Fruit fly (Drosophila melanogaster): ENCODE measurements around the gene CG15628.
A peak's percentile ranks its signal among the peaks of the same experiment; 100 is the strongest.

CG15628 gene

DNA sequence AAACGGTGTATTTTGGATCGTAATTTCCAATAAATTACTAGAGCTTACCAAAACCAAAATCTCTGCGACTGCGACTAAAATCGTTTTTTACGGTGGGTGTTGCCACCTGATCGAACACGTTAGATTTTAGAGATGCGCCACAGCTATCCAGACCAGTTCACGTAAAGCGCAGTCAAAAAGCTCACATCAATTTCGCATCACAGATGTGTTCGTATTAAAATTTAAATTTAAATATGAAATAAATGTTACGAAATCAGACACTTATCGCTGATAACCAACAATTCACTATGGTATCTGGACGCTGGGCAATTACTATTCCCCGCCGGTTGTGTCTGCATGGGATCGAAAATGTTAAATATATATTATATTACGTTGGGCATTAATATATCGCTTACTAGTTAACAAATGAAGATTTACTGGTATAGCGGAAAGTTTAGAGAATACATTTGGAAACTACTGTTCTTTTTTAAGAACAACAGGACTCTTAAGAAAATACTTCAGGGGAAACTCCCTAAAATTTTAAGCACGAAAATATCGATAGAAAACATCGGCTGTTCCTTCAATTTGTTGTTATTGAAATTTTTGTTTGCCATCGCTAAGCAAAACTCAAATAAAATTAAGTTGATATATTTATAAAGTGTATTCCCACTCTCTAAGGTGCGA is 25.7 kb downstream of the CG15628 start, which contains the start of the genes mxt and CG11927 (continued):
- no peak for TF ChIP-seq CG16815 (GFP tag; optimal IDR thresholded peaks at IDR 0.05)
- TF ChIP-seq chn (GFP tag; optimal IDR thresholded peaks at IDR 0.05): peak; percentile 52
- no peak for TF ChIP-seq corto (GFP tag; optimal IDR thresholded peaks at IDR 0.05)
- no peak for TF ChIP-seq CG10462 (GFP tag; optimal IDR thresholded peaks at IDR 0.05)
- TF ChIP-seq CG6272 (GFP tag; IDR thresholded peaks at IDR 0.05): peak; percentile 55; the same call in 1 of the 2 replicates
- TF ChIP-seq CG30020 (tag; optimal IDR thresholded peaks at IDR 0.05): peak; percentile 44
- peak; percentile 44; the same call in 1 of the 2 replicates for TF ChIP-seq vvl (GFP tag; IDR thresholded peaks at IDR 0.05)
- peak; percentile 76; the same call in 2 of the 3 replicates for TF ChIP-seq HLH4C (GFP tag; IDR thresholded peaks at IDR 0.05; ENCODE audit: partially characterized antibody)
- TF ChIP-seq CG10979 (tag; optimal IDR thresholded peaks at IDR 0.05): no peak
- no peak for TF ChIP-seq sima (GFP tag; optimal IDR thresholded peaks at IDR 0.05)
- TF ChIP-seq ac (GFP tag; optimal IDR thresholded peaks at IDR 0.05): no peak
- no peak for TF ChIP-seq Side (GFP tag; optimal IDR thresholded peaks at IDR 0.05)
- no peak for TF ChIP-seq HLHmδ (GFP tag; optimal IDR thresholded peaks at IDR 0.05)
- no peak for TF ChIP-seq CG8765 (GFP tag; IDR thresholded peaks at IDR 0.05)
- TF ChIP-seq CG2678 (tag; optimal IDR thresholded peaks at IDR 0.05): no peak
- TF ChIP-seq ERR (GFP tag; optimal IDR thresholded peaks at IDR 0.05): no peak
- TF ChIP-seq CG6654 (GFP tag; optimal IDR thresholded peaks at IDR 0.05): no peak
- peak; percentile 55 for TF ChIP-seq CG9817 (tag; optimal IDR thresholded peaks at IDR 0.05)
- no peak for TF ChIP-seq CG8359 (GFP tag; optimal IDR thresholded peaks at IDR 0.05; ENCODE audit: borderline replicate concordance)
- peak; percentile 40; the same call in 1 of the 3 replicates for TF ChIP-seq Optix (GFP tag; IDR thresholded peaks at IDR 0.05)
- TF ChIP-seq chm (GFP tag; IDR thresholded peaks at IDR 0.05): no peak; the same call in 1 of the 2 replicates
- TF ChIP-seq Bgb (GFP tag; IDR thresholded peaks at IDR 0.05; ENCODE audit: partially characterized antibody): peak; percentile 90
- no peak for TF ChIP-seq sim (GFP tag; IDR thresholded peaks at IDR 0.05)
- TF ChIP-seq Myb (GFP tag; optimal IDR thresholded peaks at IDR 0.05): peak; percentile 44
- TF ChIP-seq aop (GFP tag; IDR thresholded peaks at IDR 0.05): no peak
- TF ChIP-seq CG15601 (tag; optimal IDR thresholded peaks at IDR 0.05): peak; percentile 10
- no peak for TF ChIP-seq Dbx (GFP tag; IDR thresholded peaks at IDR 0.05)
- peak; percentile 38 for TF ChIP-seq CG10654 (GFP tag; optimal IDR thresholded peaks at IDR 0.05)
- TF ChIP-seq mirr (GFP tag; optimal IDR thresholded peaks at IDR 0.05): no peak
- TF ChIP-seq CG7928 (GFP tag; optimal IDR thresholded peaks at IDR 0.05): no peak
- no peak for TF ChIP-seq abd-A (tag; optimal IDR thresholded peaks at IDR 0.05)
- no peak for TF ChIP-seq oc (tag; optimal IDR thresholded peaks at IDR 0.05)
- TF ChIP-seq CG6791 (GFP tag; IDR thresholded peaks at IDR 0.05; ENCODE audit: partially characterized antibody): peak; percentile 82
- TF ChIP-seq CG2712 (tag; optimal IDR thresholded peaks at IDR 0.05): peak; percentile 37
- TF ChIP-seq CG14860 (GFP tag; IDR thresholded peaks at IDR 0.05; ENCODE audit: partially characterized antibody): peak; percentile 78
- peak; percentile 53 for TF ChIP-seq CG11247 (GFP tag; IDR thresholded peaks at IDR 0.05)
- peak; percentile 7 for TF ChIP-seq CG12942 (GFP tag; optimal IDR thresholded peaks at IDR 0.05)
- peak; percentile 81 for TF ChIP-seq vnd (GFP tag; IDR thresholded peaks at IDR 0.05; ENCODE audit: partially characterized antibody)
- peak; percentile 7 for TF ChIP-seq CG3838 (GFP tag; optimal IDR thresholded peaks at IDR 0.05)
- TF ChIP-seq danr (GFP tag; IDR thresholded peaks at IDR 0.05): no peak
- TF ChIP-seq CG7786 (GFP tag; optimal IDR thresholded peaks at IDR 0.05): peak; percentile 25
- TF ChIP-seq Opbp (GFP tag; IDR thresholded peaks at IDR 0.05; ENCODE audit: partially characterized antibody): peak; percentile 90
- no peak for TF ChIP-seq p53 (GFP tag; optimal IDR thresholded peaks at IDR 0.05)
- peak; percentile 12 for TF ChIP-seq Atf3 (GFP tag; optimal IDR thresholded peaks at IDR 0.05)
- no peak for TF ChIP-seq odd (GFP tag; optimal IDR thresholded peaks at IDR 0.05)
- TF ChIP-seq bigmax (GFP tag; optimal IDR thresholded peaks at IDR 0.05): no peak
- peak; percentile 3 for TF ChIP-seq CG8388 (GFP tag; optimal IDR thresholded peaks at IDR 0.05)
- no peak for TF ChIP-seq CG12769 (tag; optimal IDR thresholded peaks at IDR 0.05)
- no peak for TF ChIP-seq Neu2 (GFP tag; optimal IDR thresholded peaks at IDR 0.05; ENCODE audit: borderline replicate concordance)
